Fruit fly (Drosophila melanogaster): ENCODE measurements around the gene Nab2.

Gene Nab2

DNA sequence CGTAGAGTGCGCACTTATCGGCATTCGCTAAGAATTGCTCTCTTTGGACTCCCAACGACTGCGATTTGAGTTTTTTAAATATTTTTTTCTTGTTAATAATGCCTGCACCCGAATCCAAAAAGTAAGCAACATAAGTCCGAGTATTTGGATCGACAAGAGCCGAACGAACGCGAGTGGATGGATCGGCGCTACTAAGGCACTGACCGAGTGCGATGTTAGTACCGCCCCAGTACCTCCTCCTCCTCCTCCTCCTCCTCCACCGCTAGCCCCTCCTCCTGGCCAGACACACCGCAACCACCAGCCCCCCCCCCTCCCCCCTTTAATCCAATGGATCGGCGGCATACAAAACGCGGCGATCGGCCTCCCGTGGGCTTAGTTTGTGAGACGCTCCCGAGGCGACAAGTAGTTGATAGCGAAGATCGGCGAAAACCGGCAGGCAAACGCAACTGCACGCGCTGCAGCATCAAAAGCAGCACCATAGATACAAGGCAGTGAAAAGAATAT lies 34.6 kb downstream of the Nab2 start, which contains the start of gene CG6356 (continued):
- TF ChIP-seq CG6808 (GFP tag; optimal IDR thresholded peaks at IDR 0.05) (peak; percentile 13), Sox15 (GFP tag; optimal IDR thresholded peaks at IDR 0.05) (no peak), dac (GFP tag; optimal IDR thresholded peaks at IDR 0.05) (no peak), CG11294 (GFP tag; IDR thresholded peaks at IDR 0.05) (peak; percentile 14; the same call in 1 of the 2 replicates), CG16779 (tag; optimal IDR thresholded peaks at IDR 0.05) (peak; percentile 42), Eip78C (GFP tag) (peak; percentile 5), acj6 (GFP tag; optimal IDR thresholded peaks at IDR 0.05) (no peak), pdm3 (GFP tag; optimal IDR thresholded peaks at IDR 0.05) (no peak)

DNA sequence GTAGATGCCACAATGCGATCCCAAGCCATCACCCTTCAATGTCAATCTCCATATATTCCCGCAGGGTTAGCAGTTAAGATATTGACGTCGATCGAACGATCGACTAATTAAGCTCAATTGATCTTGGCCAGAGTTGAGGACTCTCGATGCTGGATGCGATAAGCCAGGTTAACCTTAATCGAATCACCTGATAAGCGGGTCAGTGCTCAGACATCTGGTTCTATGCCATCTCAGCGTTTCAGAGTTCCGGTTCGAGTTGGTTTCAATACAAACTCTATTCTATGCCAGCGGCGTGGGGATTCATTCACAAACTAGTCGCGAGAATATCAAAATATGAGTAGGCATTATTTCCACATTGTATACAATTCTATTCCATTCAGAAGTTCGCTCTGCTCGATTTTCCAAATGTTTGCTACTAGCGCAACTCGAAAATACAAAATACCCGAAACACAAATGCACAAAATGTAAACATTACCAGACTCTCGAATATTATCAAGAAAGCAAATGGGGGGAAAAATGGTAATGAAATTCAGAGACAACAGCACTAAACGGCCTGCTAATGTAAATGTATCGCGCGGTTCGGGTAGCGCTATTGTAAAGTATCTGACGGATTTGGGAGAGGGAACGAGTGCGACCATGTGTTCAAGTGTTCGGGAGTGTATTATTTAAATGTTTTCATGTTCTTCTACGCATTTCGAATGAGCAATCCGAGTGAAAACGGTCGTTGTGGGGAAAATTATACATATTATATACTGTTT lies 35.5 kb downstream of the Nab2 start:
- TF ChIP-seq svp (GFP tag), result peak; percentile 80
- peak; percentile 52 for TF ChIP-seq fkh (GFP tag; optimal IDR thresholded peaks at IDR 0.05)
- TF ChIP-seq CG4318 (GFP tag; optimal IDR thresholded peaks at IDR 0.05), result no peak

DNA sequence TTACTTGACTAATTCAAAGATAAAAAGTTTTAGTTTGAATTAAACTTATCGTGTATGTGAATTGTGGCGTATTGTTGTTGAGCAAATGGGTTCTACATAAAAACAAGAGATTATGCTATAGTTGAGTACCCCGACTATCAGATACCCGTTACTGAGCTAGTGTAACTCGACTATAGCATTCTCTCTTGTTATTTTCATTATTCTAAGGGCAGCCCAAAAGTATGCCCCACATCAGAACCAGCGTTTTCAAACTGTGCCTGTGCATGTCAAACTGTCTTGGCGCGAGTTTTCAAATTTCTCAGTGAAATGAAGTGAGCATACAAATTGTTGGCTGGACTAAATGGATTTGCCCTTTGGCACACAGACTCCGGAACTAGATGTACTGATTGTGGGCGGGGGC lies 38.9 kb downstream of the Nab2 start, which contains the start of gene shps:
Gene shps, plus strand, starts transcription at position 282 of the 400 bp plus-strand sequence.
- peak; percentile 40 for TF ChIP-seq svp (GFP tag)
- no peak for TF ChIP-seq Sox102F (GFP tag; optimal IDR thresholded peaks at IDR 0.05)
- no peak for TF ChIP-seq Ets96B (tag; optimal IDR thresholded peaks at IDR 0.05)
- no peak for TF ChIP-seq CG10631 (GFP tag; optimal IDR thresholded peaks at IDR 0.05)
- no peak for TF ChIP-seq Lpt (GFP tag; optimal IDR thresholded peaks at IDR 0.05)
- TF ChIP-seq acj6 (GFP tag; optimal IDR thresholded peaks at IDR 0.05), result no peak
- no peak for TF ChIP-seq Eip93F (GFP tag; optimal IDR thresholded peaks at IDR 0.05)

dm6 chr3R:24278738-24279137 lies 39.5 kb downstream of the Nab2 start:
- TF ChIP-seq dac (GFP tag; optimal IDR thresholded peaks at IDR 0.05) (no peak), vri (GFP tag; optimal IDR thresholded peaks at IDR 0.05) (peak; percentile 69), achi (GFP tag; optimal IDR thresholded peaks at IDR 0.05) (no peak)

DNA sequence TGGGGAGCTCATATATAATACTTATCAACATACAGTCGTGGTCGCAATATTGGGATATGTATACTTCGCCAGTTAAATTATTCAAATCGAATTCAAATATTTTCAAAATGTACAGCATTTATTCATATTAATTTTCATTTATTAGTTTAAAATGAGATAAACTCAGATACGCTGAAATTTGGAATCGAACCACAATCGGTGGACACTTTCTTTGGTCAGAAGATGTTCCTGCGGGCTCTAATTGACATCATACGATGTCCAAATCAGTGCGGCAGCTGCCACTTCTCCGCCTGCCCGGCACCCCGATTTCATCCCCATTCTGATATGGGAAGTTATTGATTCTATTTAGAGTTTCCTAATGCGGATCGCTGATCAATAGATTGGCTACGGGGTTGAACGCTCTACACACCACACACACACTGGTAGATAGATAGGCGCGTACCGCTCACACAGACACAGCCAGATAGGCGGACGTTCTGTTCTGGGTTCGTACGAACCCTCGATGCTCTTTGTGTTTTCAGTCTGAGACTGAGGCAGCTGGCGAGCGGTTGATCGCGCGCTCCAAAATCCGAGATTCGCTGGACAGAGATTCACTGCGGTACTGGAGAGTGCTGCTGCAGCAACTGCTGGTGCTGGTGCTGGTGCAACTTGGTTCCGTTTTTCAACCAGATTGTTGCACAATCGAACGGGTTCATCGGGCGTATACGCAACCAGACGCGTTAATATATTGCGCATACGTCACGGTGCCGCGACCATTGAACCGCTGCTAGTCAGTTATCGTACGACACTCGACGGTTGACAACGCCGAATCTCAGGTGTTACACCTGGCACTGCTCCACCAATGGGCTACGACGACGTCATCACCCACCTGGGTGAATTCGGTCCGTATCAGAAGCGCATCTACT lies 41.9 kb downstream of the Nab2 start, which contains the start of gene Orct:
Gene Orct, plus strand, starts transcription at position 157 of the 905 bp plus-strand sequence.
- TF ChIP-seq Sox15 (GFP tag; optimal IDR thresholded peaks at IDR 0.05) (peak; percentile 39), spab (GFP tag; optimal IDR thresholded peaks at IDR 0.05) (peak; percentile 47), salr (GFP tag; optimal IDR thresholded peaks at IDR 0.05) (peak; percentile 17 to 24), cyc (GFP tag; optimal IDR thresholded peaks at IDR 0.05) (peak; percentile 50), Hr38 (GFP tag; optimal IDR thresholded peaks at IDR 0.05) (no peak), OdsH (GFP tag; optimal IDR thresholded peaks at IDR 0.05) (peak; percentile 57), Met (GFP tag; optimal IDR thresholded peaks at IDR 0.05) (peak; percentile 79), CG6163 (GFP tag; IDR thresholded peaks at IDR 0.05) (peak; percentile 46; the same call in 2 of the 3 replicates), vri (GFP tag; optimal IDR thresholded peaks at IDR 0.05) (peak; percentile 89), svp (GFP tag) (peak; percentile 86), CG11762 (GFP tag; optimal IDR thresholded peaks at IDR 0.05; ENCODE audit: insufficient read depth) (peak; percentile 48), CG3919 (GFP tag; optimal IDR thresholded peaks at IDR 0.05) (peak; percentile 39), CG1621 (tag; optimal IDR thresholded peaks at IDR 0.05) (no peak), Gug (GFP tag; IDR thresholded peaks at IDR 0.05) (peak; percentile 43; the same call in 1 of the 2 replicates), CG8319 (GFP tag; optimal IDR thresholded peaks at IDR 0.05) (no peak), esn (GFP tag; optimal IDR thresholded peaks at IDR 0.05) (peak; percentile 85), CG6854 (GFP tag; optimal IDR thresholded peaks at IDR 0.05) (no peak), CG15336 (GFP tag; IDR thresholded peaks at IDR 0.05) (no peak), CG10669 (GFP tag; optimal IDR thresholded peaks at IDR 0.05) (peak; percentile 56), CG10631 (GFP tag; optimal IDR thresholded peaks at IDR 0.05) (peak; percentile 57), Smox (GFP tag; optimal IDR thresholded peaks at IDR 0.05) (peak; percentile 60), CG6276 (GFP tag; optimal IDR thresholded peaks at IDR 0.05) (peak; percentile 44), Blimp-1 (GFP tag; optimal IDR thresholded peaks at IDR 0.05) (peak; percentile 44), topi (GFP tag; optimal IDR thresholded peaks at IDR 0.05) (peak; percentile 71), CG34406 (GFP tag; optimal IDR thresholded peaks at IDR 0.05) (peak; percentile 75), CG32006 (GFP tag; optimal IDR thresholded peaks at IDR 0.05) (peak; percentile 74), Eip78C (GFP tag) (peak; percentile 90)

Data from whole organism, prepupa.